Fruit fly (Drosophila melanogaster) whole organism, prepupa: ENCODE measurements around the gene Slc25A46a.

Source experiments
- Blimp-1 ChIP-seq: fragments of 200-800 bp; sonication (Bioruptor generic); optimal IDR thresholded peaks from 3 replicates; lab custom pipeline; 2017; ENCODE audit warnings: missing biosample characterization, missing genetic modification characterization, mild to moderate bottlenecking, moderate library complexity, missing genetic modification reagents
- CG10631 ChIP-seq: fragments of 200-800 bp; sonication (Bioruptor generic); optimal IDR thresholded peaks from 2 replicates; lab custom pipeline; 2016; ENCODE audit warnings: missing biosample characterization, missing genetic modification characterization
- CG11902 ChIP-seq: fragments of 200-800 bp; sonication (Bioruptor generic); optimal IDR thresholded peaks from 3 replicates; lab custom pipeline; 2016; ENCODE audit warnings: missing biosample characterization, missing genetic modification characterization
- CG1621 ChIP-seq: fragments of 200-800 bp; sonication (Bioruptor generic); optimal IDR thresholded peaks from 3 replicates; lab custom pipeline; 2018; ENCODE audit warnings: missing biosample characterization, mild to moderate bottlenecking, missing genetic modification characterization
- CG16779 ChIP-seq: fragments of 200-800 bp; sonication (Bioruptor generic); optimal IDR thresholded peaks from 3 replicates; lab custom pipeline; 2017; ENCODE audit warnings: missing biosample characterization, mild to moderate bottlenecking, missing genetic modification characterization
- CG3032 ChIP-seq: fragments of 200-800 bp; optimal IDR thresholded peaks from 2 replicates; lab custom pipeline; 2019; ENCODE audit warnings: missing biosample characterization, mild to moderate bottlenecking, missing genetic modification characterization, moderate library complexity
- CG31627 ChIP-seq: fragments of 200-800 bp; sonication (Bioruptor generic); optimal IDR thresholded peaks from 3 replicates; lab custom pipeline; 2016; ENCODE audit warnings: missing biosample characterization, missing genetic modification characterization
- CG32006 ChIP-seq: fragments of 200-800 bp; sonication (Bioruptor generic); optimal IDR thresholded peaks from 3 replicates; lab custom pipeline; 2017; ENCODE audit warnings: missing biosample characterization, mild to moderate bottlenecking, missing genetic modification characterization
- CG3919 ChIP-seq: fragments of 200-800 bp; sonication (Bioruptor generic); optimal IDR thresholded peaks from 3 replicates; lab custom pipeline; 2016; ENCODE audit warnings: missing biosample characterization, missing genetic modification characterization
- CG6276 ChIP-seq: fragments of 200-800 bp; sonication (Bioruptor generic); optimal IDR thresholded peaks from 2 replicates; lab custom pipeline; 2017; ENCODE audit warnings: missing biosample characterization, mild to moderate bottlenecking, missing genetic modification characterization
- CG6792 ChIP-seq: fragments of 200-800 bp; sonication (Bioruptor generic); optimal IDR thresholded peaks from 3 replicates; lab custom pipeline; 2016; ENCODE audit warnings: missing biosample characterization, missing genetic modification characterization
- CG6854 ChIP-seq: fragments of 200-800 bp; sonication (Bioruptor generic); optimal IDR thresholded peaks from 2 replicates; lab custom pipeline; 2017; ENCODE audit warnings: missing biosample characterization, mild to moderate bottlenecking, missing genetic modification characterization
- CG8119 ChIP-seq: fragments of 200-800 bp; sonication (Bioruptor generic); IDR thresholded peaks from 3 replicates; pipeline ENCODE4 v1.3.6; 2022; ENCODE audit warnings: missing biosample characterization, missing genetic modification characterization
- CG8632 ChIP-seq: fragments of 200-800 bp; sonication (Bioruptor generic); optimal IDR thresholded peaks from 3 replicates; lab custom pipeline; 2016; ENCODE audit warnings: missing biosample characterization, missing genetic modification characterization
- Eip78C ChIP-seq: fragments of 200-800 bp; sonication (Bioruptor generic); peaks from one replicate; lab custom pipeline; 2016; ENCODE audit warnings: missing biosample characterization, missing genetic modification characterization
- Eip93F ChIP-seq: fragments of 200-800 bp; sonication (Bioruptor generic); optimal IDR thresholded peaks from 2 replicates; lab custom pipeline; 2016; ENCODE audit warnings: missing biosample characterization, mild to moderate bottlenecking, missing genetic modification characterization
- Hr38 ChIP-seq: sonication (Bioruptor generic); optimal IDR thresholded peaks from 2 replicates; lab custom pipeline; 2016; ENCODE audit warnings: missing biosample characterization, missing genetic modification characterization
- Hr39 ChIP-seq: fragments of 200-800 bp; sonication (Bioruptor generic); optimal IDR thresholded peaks from 2 replicates; lab custom pipeline; 2016; ENCODE audit warnings: missing biosample characterization, missing genetic modification characterization
- Hr4 ChIP-seq: fragments of 200-800 bp; sonication (Bioruptor generic); optimal IDR thresholded peaks from 3 replicates; lab custom pipeline; 2016; ENCODE audit warnings: missing biosample characterization, missing genetic modification characterization
- Smox ChIP-seq: fragments of 200-800 bp; sonication (Bioruptor generic); optimal IDR thresholded peaks from 3 replicates; lab custom pipeline; 2016; ENCODE audit warnings: missing biosample characterization, missing genetic modification characterization
- Sox15 ChIP-seq: fragments of 200-800 bp; sonication (Bioruptor generic); optimal IDR thresholded peaks from 3 replicates; lab custom pipeline; 2016; ENCODE audit warnings: missing biosample characterization, missing genetic modification characterization
- achi ChIP-seq: fragments of 200-800 bp; sonication (Bioruptor generic); optimal IDR thresholded peaks from 3 replicates; lab custom pipeline; 2016; ENCODE audit warnings: missing biosample characterization, missing genetic modification characterization
- cyc ChIP-seq: fragments of 200-800 bp; sonication (Bioruptor generic); optimal IDR thresholded peaks from 3 replicates; lab custom pipeline; 2016; ENCODE audit warnings: missing biosample characterization, missing genetic modification characterization
- dac ChIP-seq: fragments of 200-800 bp; sonication (Bioruptor generic); optimal IDR thresholded peaks from 2 replicates; lab custom pipeline; 2017; ENCODE audit warnings: missing biosample characterization, mild to moderate bottlenecking, missing genetic modification characterization
- dsx ChIP-seq: fragments of 200-800 bp; optimal IDR thresholded peaks from 3 replicates; lab custom pipeline; 2019; ENCODE audit warnings: missing biosample characterization, mild to moderate bottlenecking, missing genetic modification characterization, moderate library complexity; ENCODE audit not compliant: poor library complexity, severe bottlenecking
- esn ChIP-seq: fragments of 200-800 bp; sonication (Bioruptor generic); optimal IDR thresholded peaks from 2 replicates; lab custom pipeline; 2016; ENCODE audit warnings: missing biosample characterization, mild to moderate bottlenecking, missing genetic modification characterization, moderate library complexity
- fd59A ChIP-seq: fragments of 200-800 bp; sonication (Bioruptor generic); optimal IDR thresholded peaks from 2 replicates; lab custom pipeline; 2017; ENCODE audit warnings: missing biosample characterization, mild to moderate bottlenecking, missing genetic modification characterization, missing genetic modification reagents
- fd85E ChIP-seq: fragments of 200-800 bp; sonication (Bioruptor generic); optimal IDR thresholded peaks from 3 replicates; lab custom pipeline; 2016; ENCODE audit warnings: missing biosample characterization, missing genetic modification characterization
- fkh ChIP-seq: fragments of 200-800 bp; sonication (Bioruptor generic); optimal IDR thresholded peaks from 3 replicates; lab custom pipeline; 2017; ENCODE audit warnings: missing biosample characterization, mild to moderate bottlenecking, missing genetic modification characterization, moderate library complexity
- lz ChIP-seq: fragments of 200-800 bp; sonication (Bioruptor generic); optimal IDR thresholded peaks from 3 replicates; lab custom pipeline; 2016; ENCODE audit warnings: missing biosample characterization, missing genetic modification characterization
- salr ChIP-seq, 2 experiments: fragments of 200-800 bp; sonication (Bioruptor generic); optimal IDR thresholded peaks; 3 replicates each; lab custom pipeline; 2016 to 2018; ENCODE audit warnings: missing biosample characterization in 2 of 2, missing genetic modification characterization in 2 of 2, mild to moderate bottlenecking in 1 of 2
- spab ChIP-seq: fragments of 200-800 bp; sonication (Bioruptor generic); optimal IDR thresholded peaks from 2 replicates; lab custom pipeline; 2017; ENCODE audit warnings: missing biosample characterization, mild to moderate bottlenecking, missing genetic modification characterization, missing genetic modification reagents
- ss ChIP-seq, 2 experiments: fragments of 200-800 bp; sonication (Bioruptor generic); optimal IDR thresholded peaks; 2 replicates in 1 of 2; 3 replicates in 1 of 2; lab custom pipeline; 2017 to 2018; ENCODE audit warnings: mild to moderate bottlenecking in 2 of 2, missing biosample characterization in 2 of 2, missing genetic modification characterization in 2 of 2, moderate library complexity in 1 of 2
- svp ChIP-seq: fragments of 200-800 bp; sonication (Bioruptor generic); peaks from one replicate; lab custom pipeline; 2016; ENCODE audit warnings: missing biosample characterization, missing genetic modification characterization
- topi ChIP-seq: fragments of 200-800 bp; sonication (Bioruptor generic); optimal IDR thresholded peaks from 3 replicates; lab custom pipeline; 2016; ENCODE audit warnings: missing biosample characterization, missing genetic modification characterization

Slc25A46a gene

dm6 chrX:15989631-15990030 is 6.1 kb downstream of the Slc25A46a start:
- TF ChIP-seq Blimp-1 (no peak), CG3032 (tag; lab: Kevin White, UChicago) (no peak), CG6854 (no peak), cyc (GFP tag; lab: Kevin White, UChicago) (no peak), CG11902 (GFP tag; lab: Kevin White, UChicago) (no peak), Hr39 (GFP tag; lab: Kevin White, UChicago) (no peak), CG6792 (GFP tag; lab: Kevin White, UChicago) (no peak), lz (no peak), salr (GFP tag; optimal IDR thresholded peaks at IDR 0.05; lab: Kevin White, UChicago) (no peak), fd59A (GFP tag; lab: Kevin White, UChicago) (no peak), Hr4 (GFP tag; lab: Kevin White, UChicago) (no peak), fkh (GFP tag; lab: Kevin White, UChicago) (no peak), CG3919 (GFP tag; lab: Kevin White, UChicago) (no peak), CG32006 (GFP tag; lab: Kevin White, UChicago) (no peak), CG16779 (no peak), CG8632 (no peak), spab (GFP tag; lab: Kevin White, UChicago) (no peak), fd85E (GFP tag; lab: Kevin White, UChicago) (no peak), CG1621 (no peak), CG8119 (GFP tag; lab: Robert Waterston, UW) (no peak)

dm6 chrX:15991618-15992526 is 8.3 kb downstream of the Slc25A46a start, which contains the start of the genes CG46312, eIF5 and exd:
TSS of gene CG46312 (minus strand) at chrX:15991974.
TSS of gene eIF5 (minus strand) at chrX:15991974.
TSS of gene exd (plus strand) at chrX:15992468.
- TF ChIP-seq ss (GFP tag; optimal IDR thresholded peaks at IDR 0.05; lab: Kevin White, UChicago) (no peak), Smox (GFP tag; lab: Kevin White, UChicago) (no peak), CG32006 (GFP tag; lab: Kevin White, UChicago) (no peak), Hr38 (no peak), Blimp-1 (no peak), dac (GFP tag; lab: Kevin White, UChicago) (no peak), esn (GFP tag; lab: Kevin White, UChicago) (no peak), achi (GFP tag; lab: Kevin White, UChicago) (peak; percentile 1), Sox15 (GFP tag; lab: Kevin White, UChicago) (no peak), fkh (GFP tag; lab: Kevin White, UChicago) (no peak), CG6792 (GFP tag; lab: Kevin White, UChicago) (no peak), topi (GFP tag; lab: Kevin White, UChicago) (no peak), CG10631 (GFP tag; lab: Kevin White, UChicago) (peak; percentile 17), CG31627 (no peak), svp (GFP tag; lab: Kevin White, UChicago) (no peak), CG6276 (no peak), Eip93F (GFP tag; lab: Kevin White, UChicago) (no peak), Eip78C (GFP tag; lab: Kevin White, UChicago) (peak; percentile 21)

- peak; percentile 60 for TF ChIP-seq Eip78C (GFP tag; lab: Kevin White, UChicago)
- TF ChIP-seq CG6792 (GFP tag; lab: Kevin White, UChicago): no peak
Measured at dm6 chrX:15992527-15992897, 8.9 kb downstream of the Slc25A46a start.

dm6 chrX:15996831-15997230 is 13.3 kb downstream of the Slc25A46a start, which contains the start of gene CG8939:
TSS of gene CG8939 (plus strand) at chrX:15997016.
- no peak for TF ChIP-seq dsx (GFP tag; lab: Kevin White, UChicago)
- peak; percentile 21 for TF ChIP-seq Eip78C (GFP tag; lab: Kevin White, UChicago)
